Fruit fly (Drosophila melanogaster): Measurements from ENCODE around the gene Octbeta2R.

dm6 chr3R:12514997-12515396, 80.5 kb downstream of the Octbeta2R start:
- TF ChIP-seq insv (optimal IDR thresholded peaks at IDR 0.05) (no peak), psq (optimal IDR thresholded peaks at IDR 0.05) (no peak), h (optimal IDR thresholded peaks at IDR 0.05) (no peak), ttk (optimal IDR thresholded peaks at IDR 0.05) (no peak)
